Fruit fly (Drosophila melanogaster) whole organism: ENCODE measurements around the gene CG17078.

Source experiments
- CG8478 ChIP-seq: fragments of >200 bp; optimal IDR thresholded peaks from 2 replicates; lab custom pipeline; 2018; ENCODE audit warnings: inconsistent platforms
- Dll ChIP-seq: fragments of >200 bp; optimal IDR thresholded peaks from 2 replicates; lab custom pipeline; 2017
- EcR ChIP-seq, 2 experiments: fragments of >200 bp; optimal IDR thresholded peaks; 2 replicates each; lab custom pipeline; 2017; ENCODE audit warnings: missing biosample characterization in 2 of 2, missing genetic modification characterization in 2 of 2, missing genetic modification reagents in 2 of 2
- pan ChIP-seq: fragments of >200 bp; optimal IDR thresholded peaks from 2 replicates; lab custom pipeline; 2017
- psq ChIP-seq: fragments of >200 bp; optimal IDR thresholded peaks from 2 replicates; lab custom pipeline; 2017
- usp ChIP-seq: fragments of >200 bp; optimal IDR thresholded peaks from 2 replicates; lab custom pipeline; 2017; ENCODE audit warnings: missing biosample characterization, missing genetic modification characterization, mixed read lengths

CG17078 gene

DNA sequence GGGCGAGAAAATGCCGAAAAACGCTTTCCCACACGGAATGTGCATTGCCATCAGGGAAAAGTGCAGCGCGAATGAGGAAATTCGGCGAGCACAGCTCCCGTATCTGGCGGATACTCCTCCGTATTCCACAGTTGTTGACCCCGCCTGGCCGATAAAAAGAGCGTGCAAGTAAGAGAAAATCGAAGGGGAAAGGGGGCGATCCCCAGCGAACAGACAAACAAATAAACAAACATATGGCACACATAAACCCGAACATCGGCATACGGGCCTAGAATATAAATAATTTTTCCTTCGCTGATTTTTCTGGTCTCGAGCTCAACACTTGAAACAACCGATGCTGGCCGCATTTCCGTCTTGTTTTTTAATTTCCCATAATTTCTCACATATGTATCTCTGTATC is 12.3 kb upstream of the CG17078 start:
- TF ChIP-seq Dll (lab: Kevin White, UChicago): no peak
- no peak for TF ChIP-seq usp
- TF ChIP-seq CG8478 (lab: Kevin White, UChicago): no peak
- no peak for TF ChIP-seq psq (lab: Kevin White, UChicago)
- TF ChIP-seq EcR (GFP tag; optimal IDR thresholded peaks at IDR 0.05; lab: Kevin White, UChicago): no peak
- no peak for TF ChIP-seq pan

DNA sequence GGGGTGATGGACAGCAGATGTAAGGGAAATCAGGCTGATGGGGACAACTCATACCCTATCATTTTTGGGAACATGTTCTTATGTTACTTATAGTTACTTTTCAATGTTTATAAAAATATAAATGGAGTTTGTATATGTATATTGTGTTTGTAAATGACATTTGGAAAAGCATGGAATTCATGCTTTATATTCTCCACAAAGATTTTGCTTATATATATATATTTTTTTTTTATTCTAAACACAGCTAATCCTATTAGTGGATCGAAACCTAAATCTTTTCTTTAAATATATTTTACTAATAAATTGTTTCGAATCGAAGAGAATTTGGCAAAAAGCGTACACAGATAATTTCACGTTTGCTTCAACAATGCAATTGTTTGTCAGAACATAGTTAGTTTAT is 11.0 kb upstream of the CG17078 start, which contains the start of gene Amnionless:
Amnionless (minus strand) TSS at position 101 of the 400 bp plus-strand sequence.
- TF ChIP-seq Dll (lab: Kevin White, UChicago) (no peak), psq (lab: Kevin White, UChicago) (no peak), EcR (GFP tag; optimal IDR thresholded peaks at IDR 0.05; lab: Kevin White, UChicago) (no peak), CG8478 (lab: Kevin White, UChicago) (no peak), pan (no peak), usp (no peak)

DNA sequence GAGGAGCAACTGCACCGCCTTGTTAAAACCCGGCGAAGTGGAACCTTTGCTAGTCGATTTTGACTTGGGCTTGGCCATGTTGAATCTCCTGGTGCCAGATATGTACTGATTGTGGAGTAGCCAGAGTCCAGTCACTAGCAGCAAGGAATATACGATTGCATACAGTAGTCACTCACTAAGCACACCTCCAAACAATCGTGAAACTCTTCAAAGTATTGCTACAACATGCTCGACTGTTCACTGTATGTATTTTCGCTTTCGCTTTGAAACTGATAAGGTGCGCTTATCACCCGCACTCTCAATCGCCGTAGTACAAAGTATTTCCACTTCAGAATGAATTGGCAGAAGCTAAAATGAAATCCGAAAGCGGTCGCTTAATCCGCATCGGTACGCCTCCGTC is 8.4 kb upstream of the CG17078 start:
- TF ChIP-seq EcR (GFP tag; optimal IDR thresholded peaks at IDR 0.05; lab: Kevin White, UChicago) (peak in 1 of 2 experiments; percentile 4), Dll (lab: Kevin White, UChicago) (no peak)

dm6 chr2L:285596-286023 is 7.6 kb upstream of the CG17078 start:
- TF ChIP-seq Dll (lab: Kevin White, UChicago): no peak
- TF ChIP-seq CG8478 (lab: Kevin White, UChicago): no peak
- no peak for TF ChIP-seq pan
- TF ChIP-seq psq (lab: Kevin White, UChicago): no peak
- TF ChIP-seq usp: no peak
- TF ChIP-seq EcR (GFP tag; optimal IDR thresholded peaks at IDR 0.05; lab: Kevin White, UChicago): no peak

DNA sequence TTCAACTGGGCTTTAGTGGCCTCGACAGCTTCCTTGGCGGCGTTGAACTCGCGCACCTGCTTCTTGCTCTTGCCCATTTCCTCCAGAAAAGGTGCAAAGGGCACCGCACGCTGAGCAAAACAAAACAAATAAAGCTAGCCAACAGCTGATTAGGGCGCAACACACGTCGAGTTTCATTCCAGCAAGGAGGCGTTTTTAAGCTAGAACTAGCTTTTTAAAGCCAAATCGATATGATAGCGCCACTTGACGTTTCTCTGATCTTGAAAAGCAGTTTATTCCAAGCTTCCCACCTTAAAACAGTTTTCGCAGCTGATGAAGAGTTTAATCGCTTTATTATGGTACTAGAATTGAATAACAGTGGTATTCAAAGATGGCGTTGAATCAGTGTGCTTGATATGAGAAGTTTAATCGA is 5.0 kb upstream of the CG17078 start, which contains the start of gene CG11601:
CG11601 (minus strand) TSS at position 199 of the 412 bp plus-strand sequence.
- TF ChIP-seq psq (lab: Kevin White, UChicago): no peak
- TF ChIP-seq Dll (lab: Kevin White, UChicago): no peak
- TF ChIP-seq EcR (GFP tag; optimal IDR thresholded peaks at IDR 0.05; lab: Kevin White, UChicago): peak in 1 of 2 experiments; percentile 28
- TF ChIP-seq pan: no peak
- TF ChIP-seq CG8478 (lab: Kevin White, UChicago): no peak
- no peak for TF ChIP-seq usp

DNA sequence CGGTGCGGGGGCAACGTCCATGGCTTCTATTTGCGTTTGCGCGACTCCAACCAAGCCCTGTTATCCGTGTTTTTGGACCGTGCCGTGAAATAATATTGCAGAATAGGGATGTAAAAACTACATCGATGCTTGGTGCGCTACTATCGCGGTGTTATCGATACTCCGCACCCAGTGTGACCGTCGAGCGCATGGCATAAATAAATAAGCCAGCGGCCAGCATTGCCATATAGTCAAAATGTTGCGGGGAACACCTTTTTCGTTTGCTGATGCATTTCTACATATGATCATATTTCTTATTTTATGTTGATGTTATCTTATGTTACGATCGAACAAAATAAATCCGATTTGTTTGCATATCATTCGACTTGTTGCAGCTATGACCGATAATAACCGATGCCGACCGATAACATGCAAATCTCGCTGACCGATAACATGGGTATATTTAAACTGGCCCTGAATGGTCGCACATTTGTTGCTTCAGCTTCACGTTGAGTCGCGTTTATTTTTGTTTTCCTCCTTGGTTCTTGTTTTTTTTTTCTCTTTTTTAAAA is 837 bp downstream of the CG17078 start, which contains the start of gene smo:
smo (plus strand) TSS at position 461 of the 550 bp plus-strand sequence.
- TF ChIP-seq Dll (lab: Kevin White, UChicago) (no peak), pan (no peak), EcR (GFP tag; optimal IDR thresholded peaks at IDR 0.05; lab: Kevin White, UChicago) (no peak), usp (no peak), CG8478 (lab: Kevin White, UChicago) (no peak), psq (lab: Kevin White, UChicago) (no peak)

DNA sequence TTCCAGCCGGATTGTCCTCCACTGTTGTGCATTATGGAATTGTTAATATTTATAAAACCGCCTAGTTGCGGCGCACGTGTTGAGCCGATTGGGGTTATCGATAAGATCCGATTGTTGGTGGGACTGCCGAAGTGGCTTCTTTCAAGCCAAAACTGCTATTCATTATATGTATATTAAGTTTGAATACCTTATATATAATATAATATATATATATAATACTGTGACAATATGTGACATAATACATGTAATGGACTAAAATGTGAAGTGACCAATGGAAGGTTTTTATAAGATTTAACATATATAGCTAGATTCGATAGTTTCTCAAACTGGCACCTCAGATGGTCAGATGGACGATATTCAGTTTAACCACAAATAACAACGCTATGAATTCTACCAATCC is 4.4 kb downstream of the CG17078 start, which contains the start of the genes mbm and CG11555:
mbm (minus strand) TSS at position 113 of the 400 bp plus-strand sequence.
CG11555 (plus strand) TSS at position 234 of the 400 bp plus-strand sequence.
- TF ChIP-seq EcR (GFP tag; optimal IDR thresholded peaks at IDR 0.05; lab: Kevin White, UChicago): no peak
- TF ChIP-seq psq (lab: Kevin White, UChicago): no peak
- TF ChIP-seq Dll (lab: Kevin White, UChicago): no peak
- no peak for TF ChIP-seq usp
- TF ChIP-seq pan: no peak
- TF ChIP-seq CG8478 (lab: Kevin White, UChicago): no peak

DNA sequence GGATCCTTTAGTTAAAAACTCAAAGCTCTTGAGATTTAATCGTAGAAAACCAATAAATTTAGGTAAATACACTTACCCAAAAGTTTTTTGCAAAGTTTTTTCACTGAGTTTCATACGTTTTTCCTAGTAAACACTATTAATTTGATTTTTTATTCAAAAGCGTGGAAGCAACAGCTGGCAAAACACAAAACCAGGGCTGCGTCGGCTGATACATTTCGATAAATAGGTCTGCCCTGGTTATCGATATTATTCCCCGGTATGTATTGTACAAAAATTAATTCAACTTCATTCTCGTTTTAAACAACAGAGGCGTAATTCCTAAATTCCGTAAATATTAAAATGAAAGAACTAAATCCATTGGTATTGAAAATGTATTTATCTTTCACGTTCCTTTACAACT is 6.5 kb downstream of the CG17078 start, which contains the start of gene Dus1:
Dus1 (minus strand) TSS at position 192 of the 400 bp plus-strand sequence.
- TF ChIP-seq CG8478 (lab: Kevin White, UChicago) (no peak), psq (lab: Kevin White, UChicago) (no peak), pan (no peak), EcR (GFP tag; optimal IDR thresholded peaks at IDR 0.05; lab: Kevin White, UChicago) (no peak), usp (no peak), Dll (lab: Kevin White, UChicago) (no peak)

DNA sequence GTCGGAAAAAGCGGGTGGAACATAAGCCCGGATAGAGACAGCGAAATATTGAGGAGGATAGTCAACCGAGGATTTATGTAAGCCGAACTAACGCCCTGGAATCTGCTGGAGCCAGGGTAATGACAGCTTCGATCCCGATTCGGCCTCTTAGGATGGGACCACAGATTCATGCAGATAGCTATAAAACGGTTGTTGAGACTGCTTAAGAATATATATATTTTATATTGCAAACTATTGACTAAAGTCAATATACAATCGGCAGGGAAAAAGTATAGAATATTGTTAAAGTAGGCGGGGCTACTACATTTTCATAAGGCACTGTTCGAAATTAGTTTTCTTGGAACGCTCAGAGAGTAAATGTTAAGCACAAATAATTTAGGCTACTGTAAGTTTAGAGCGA is 9.2 kb downstream of the CG17078 start, which contains the start of gene CG3345:
CG3345 (plus strand) TSS at position 301 of the 400 bp plus-strand sequence.
- TF ChIP-seq psq (lab: Kevin White, UChicago) (no peak), Dll (lab: Kevin White, UChicago) (no peak), pan (no peak), usp (no peak), CG8478 (lab: Kevin White, UChicago) (no peak), EcR (GFP tag; optimal IDR thresholded peaks at IDR 0.05; lab: Kevin White, UChicago) (no peak)

DNA sequence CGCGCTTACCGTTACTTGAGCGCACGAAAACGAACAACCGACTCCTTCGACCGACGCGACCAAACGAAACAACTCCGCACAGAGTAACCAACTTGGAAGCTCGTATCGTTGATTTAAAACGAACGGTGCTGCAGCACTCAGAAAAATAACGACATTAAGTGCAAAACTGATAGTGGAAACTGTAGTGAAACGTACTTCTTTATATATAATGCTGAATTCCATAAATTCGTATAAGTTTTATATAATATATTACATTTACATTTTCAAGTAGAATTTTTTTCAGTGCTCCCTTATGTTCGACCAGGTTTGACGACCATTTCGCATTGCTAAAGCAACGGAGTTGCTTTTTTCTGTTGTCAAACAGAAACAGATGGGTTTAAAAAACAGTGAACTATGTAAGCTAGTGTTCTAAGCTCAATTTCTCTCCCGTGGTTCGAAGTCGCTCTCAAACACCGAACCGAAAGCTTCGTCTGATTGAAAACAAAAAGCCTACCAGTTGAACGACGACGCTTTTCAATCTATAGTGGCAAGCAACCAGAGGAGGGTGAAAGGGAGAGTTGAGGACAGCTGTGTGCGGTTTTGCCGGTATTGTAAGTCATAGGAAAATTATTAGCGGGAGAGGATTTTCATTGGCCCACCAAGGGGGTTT is 10.5 kb downstream of the CG17078 start, which contains the start of gene CG17075:
CG17075 (minus strand) TSS at position 65 of the 649 bp plus-strand sequence.
- TF ChIP-seq Dll (lab: Kevin White, UChicago): no peak
- no peak for TF ChIP-seq usp
- TF ChIP-seq EcR (GFP tag; optimal IDR thresholded peaks at IDR 0.05; lab: Kevin White, UChicago): no peak

DNA sequence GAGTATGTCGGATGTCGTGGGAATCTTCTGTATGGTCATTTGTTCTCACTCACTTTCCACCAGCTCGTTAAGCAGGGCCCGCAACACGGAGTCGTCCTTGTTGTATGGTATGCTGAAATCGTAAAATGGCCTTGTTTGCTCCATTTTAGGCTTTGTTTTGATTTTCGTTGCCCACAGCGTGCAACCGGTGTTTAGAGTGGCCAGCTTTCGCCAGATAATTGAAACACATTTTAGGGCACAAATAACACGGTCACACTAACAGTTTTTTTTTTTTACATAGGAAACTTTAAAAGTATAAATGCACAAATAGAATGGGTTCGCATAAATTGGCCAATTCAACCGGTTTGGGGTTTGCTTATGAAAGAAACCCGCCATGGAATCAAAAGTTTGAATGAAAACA is 25.9 kb downstream of the CG17078 start, which contains the start of gene Rpp30:
Rpp30 (minus strand) TSS at position 200 of the 400 bp plus-strand sequence.
- TF ChIP-seq Dll (lab: Kevin White, UChicago): no peak

DNA sequence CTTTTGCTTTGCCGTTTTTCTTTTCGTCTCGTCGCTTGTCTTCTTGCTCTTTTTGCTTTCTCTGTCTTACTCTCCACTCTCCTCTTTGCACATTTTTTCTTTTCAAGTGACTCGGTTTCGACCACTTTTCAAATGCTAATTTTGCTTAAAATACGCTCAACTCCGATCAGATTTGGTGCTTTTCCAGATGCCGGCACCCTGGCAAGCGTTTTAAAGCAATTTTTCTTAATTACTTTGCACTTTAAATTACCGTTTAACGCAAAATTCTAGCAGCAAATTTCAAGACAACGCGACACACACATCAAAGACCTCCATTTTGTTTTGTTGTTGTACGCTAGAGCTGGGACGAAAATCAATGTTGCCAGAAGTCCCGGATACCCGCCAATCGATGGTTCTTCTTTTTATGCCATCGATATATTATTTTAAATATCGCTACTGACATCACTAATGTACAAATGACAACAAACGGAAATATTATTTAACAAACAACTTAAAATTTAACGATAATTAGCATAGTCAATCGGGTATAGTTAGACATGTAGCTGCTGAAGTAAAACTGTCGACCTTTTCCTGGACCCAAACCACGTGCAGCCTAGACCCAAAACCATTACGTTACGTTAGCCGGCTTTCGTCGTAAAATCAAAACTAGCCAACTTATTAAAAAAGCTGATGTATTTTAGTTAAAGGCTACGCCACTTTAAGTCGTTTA is 27.4 kb downstream of the CG17078 start, which contains the start of gene kis:
kis (minus strand) TSS at position 317 of the 709 bp plus-strand sequence.
- TF ChIP-seq CG8478 (lab: Kevin White, UChicago) (no peak), usp (no peak), Dll (lab: Kevin White, UChicago) (no peak), psq (lab: Kevin White, UChicago) (no peak), EcR (GFP tag; optimal IDR thresholded peaks at IDR 0.05; lab: Kevin White, UChicago) (no peak), pan (no peak)
